Worm (Caenorhabditis elegans) whole organism, late embryonic: ENCODE measurements around the gene F35C11.7.
A peak's percentile ranks its signal among the peaks of the same experiment; 100 is the strongest.

Experiments
- C08G9.2 ChIP-seq: sonication (generic microtip); optimal IDR thresholded peaks from 2 replicates; lab custom pipeline; 2016; ENCODE audit warnings: mild to moderate bottlenecking, missing genetic modification characterization, moderate library complexity, missing compliant biosample characterization
- F13H6.1 ChIP-seq: sonication (generic microtip); optimal IDR thresholded peaks from 2 replicates; lab custom pipeline; 2016; ENCODE audit warnings: missing genetic modification characterization, missing compliant biosample characterization
- K09A11.1 ChIP-seq: sonication (generic microtip); optimal IDR thresholded peaks from 2 replicates; lab custom pipeline; 2017; ENCODE audit warnings: antibody characterized with exemption, mild to moderate bottlenecking, missing genetic modification characterization, missing compliant biosample characterization; ENCODE audit not compliant: insufficient read depth
- T23F11.4 ChIP-seq: fragments of 200-800 bp; sonication (Bioruptor generic); optimal IDR thresholded peaks from 2 replicates; lab custom pipeline; 2018; ENCODE audit warnings: mild to moderate bottlenecking, missing genetic modification characterization, missing compliant biosample characterization
- Y22D7AL.16 ChIP-seq: sonication (generic microtip); optimal IDR thresholded peaks from 2 replicates; lab custom pipeline; 2016; ENCODE audit warnings: missing genetic modification characterization, missing compliant biosample characterization
- ahr-1 ChIP-seq: sonication (generic microtip); optimal IDR thresholded peaks from 2 replicates; lab custom pipeline; 2016; ENCODE audit warnings: missing genetic modification characterization, missing compliant biosample characterization
- ama-1 ChIP-seq: fragments of 150-350 bp; optimal IDR thresholded peaks from 2 replicates; lab custom pipeline; 2014
- ceh-18 ChIP-seq: sonication (generic microtip); optimal IDR thresholded peaks from 2 replicates; lab custom pipeline; 2016; ENCODE audit warnings: missing genetic modification characterization, missing compliant biosample characterization
- ceh-19 ChIP-seq: fragments of 200-800 bp; sonication (Bioruptor generic); optimal IDR thresholded peaks from 2 replicates; lab custom pipeline; 2018; ENCODE audit warnings: mild to moderate bottlenecking, missing genetic modification characterization, missing compliant biosample characterization
- ceh-2 ChIP-seq: sonication (generic microtip); optimal IDR thresholded peaks from 2 replicates; lab custom pipeline; 2016; ENCODE audit warnings: missing genotype, missing genetic modification characterization, missing compliant biosample characterization
- ceh-22 ChIP-seq: sonication (generic microtip); optimal IDR thresholded peaks from 2 replicates; lab custom pipeline; 2017; ENCODE audit warnings: missing biosample characterization, missing genetic modification characterization
- ceh-30 ChIP-seq: fragments of 150-350 bp; optimal IDR thresholded peaks from 2 replicates; lab custom pipeline; 2014; ENCODE audit warnings: missing biosample characterization, missing genetic modification characterization
- ceh-31 ChIP-seq: sonication (generic microtip); optimal IDR thresholded peaks from 2 replicates; lab custom pipeline; 2016; ENCODE audit warnings: missing genetic modification characterization, missing compliant biosample characterization
- ceh-34 ChIP-seq: sonication (generic microtip); optimal IDR thresholded peaks from 2 replicates; lab custom pipeline; 2016; ENCODE audit warnings: mild to moderate bottlenecking, missing genetic modification characterization, missing compliant biosample characterization
- ceh-48 ChIP-seq: sonication (generic microtip); optimal IDR thresholded peaks from 2 replicates; lab custom pipeline; 2016; ENCODE audit warnings: missing genetic modification characterization, inconsistent platforms, missing compliant biosample characterization
- ceh-6 ChIP-seq: fragments of 200-800 bp; sonication (Bioruptor generic); optimal IDR thresholded peaks from 2 replicates; lab custom pipeline; 2018; ENCODE audit warnings: mild to moderate bottlenecking, missing genetic modification characterization, missing compliant biosample characterization
- ceh-9 ChIP-seq: sonication (generic microtip); optimal IDR thresholded peaks from 2 replicates; lab custom pipeline; 2016; ENCODE audit warnings: mild to moderate bottlenecking, missing genetic modification characterization, inconsistent platforms, missing compliant biosample characterization
- che-1 ChIP-seq: sonication (generic microtip); optimal IDR thresholded peaks from 2 replicates; lab custom pipeline; 2016; ENCODE audit warnings: mild to moderate bottlenecking, missing genetic modification characterization, missing compliant biosample characterization
- dve-1 ChIP-seq: sonication (generic microtip); optimal IDR thresholded peaks from 2 replicates; lab custom pipeline; 2017; ENCODE audit warnings: antibody characterized with exemption, mild to moderate bottlenecking, missing genetic modification characterization, missing compliant biosample characterization
- ets-4 ChIP-seq: sonication (generic microtip); optimal IDR thresholded peaks from 2 replicates; lab custom pipeline; 2016; ENCODE audit warnings: missing genetic modification characterization, missing compliant biosample characterization
- fkh-10 ChIP-seq: fragments of 150-350 bp; optimal IDR thresholded peaks from 2 replicates; lab custom pipeline; 2014; ENCODE audit warnings: missing biosample characterization, missing genetic modification reagents, missing genetic modification characterization
- fkh-6 ChIP-seq: sonication (generic microtip); optimal IDR thresholded peaks from 2 replicates; lab custom pipeline; 2016; ENCODE audit warnings: missing genetic modification characterization, missing compliant biosample characterization
- hlh-13 ChIP-seq: fragments of 200-800 bp; sonication (Bioruptor generic); optimal IDR thresholded peaks from 2 replicates; lab custom pipeline; 2018; ENCODE audit warnings: mild to moderate bottlenecking, missing genetic modification characterization, missing compliant biosample characterization
- hlh-30 ChIP-seq: sonication (generic microtip); optimal IDR thresholded peaks from 2 replicates; lab custom pipeline; 2017; ENCODE audit warnings: antibody characterized with exemption, missing genetic modification characterization, missing compliant biosample characterization; ENCODE audit not compliant: insufficient read depth
- hlh-8 ChIP-seq: sonication (generic microtip); optimal IDR thresholded peaks from 2 replicates; lab custom pipeline; 2016; ENCODE audit warnings: missing genotype, missing genetic modification characterization, missing compliant biosample characterization
- madf-2 ChIP-seq: sonication (generic microtip); optimal IDR thresholded peaks from 2 replicates; lab custom pipeline; 2017; ENCODE audit warnings: missing genetic modification characterization, missing compliant biosample characterization
- mec-3 ChIP-seq: sonication (generic microtip); optimal IDR thresholded peaks from 2 replicates; lab custom pipeline; 2016; ENCODE audit warnings: borderline replicate concordance, missing genetic modification characterization, missing compliant biosample characterization
- nfya-1 ChIP-seq: sonication (generic microtip); optimal IDR thresholded peaks from 2 replicates; lab custom pipeline; 2017; ENCODE audit warnings: missing genetic modification characterization, mild to moderate bottlenecking, missing compliant biosample characterization, antibody characterized with exemption, moderate library complexity
- nhr-11 ChIP-seq: fragments of 150-350 bp; optimal IDR thresholded peaks from 2 replicates; lab custom pipeline; 2014; ENCODE audit warnings: missing biosample characterization, missing genetic modification characterization
- nhr-232 ChIP-seq: sonication (generic microtip); optimal IDR thresholded peaks from 2 replicates; lab custom pipeline; 2016; ENCODE audit warnings: missing genetic modification characterization, missing compliant biosample characterization
- odd-2 ChIP-seq: sonication (generic microtip); optimal IDR thresholded peaks from 2 replicates; lab custom pipeline; 2017; ENCODE audit warnings: antibody characterized with exemption, mild to moderate bottlenecking, missing genetic modification characterization, missing compliant biosample characterization
- pax-1 ChIP-seq: fragments of 150-350 bp; optimal IDR thresholded peaks from 2 replicates; lab custom pipeline; 2014; ENCODE audit warnings: missing biosample characterization, missing genetic modification characterization
- pqm-1 ChIP-seq: sonication (generic microtip); optimal IDR thresholded peaks from 2 replicates; lab custom pipeline; 2016; ENCODE audit warnings: missing genetic modification characterization, missing compliant biosample characterization
- pros-1 ChIP-seq: fragments of 150-350 bp; optimal IDR thresholded peaks from 2 replicates; lab custom pipeline; 2014; ENCODE audit warnings: missing biosample characterization, missing genetic modification reagents, missing genetic modification characterization
- ref-2 ChIP-seq: sonication (generic microtip); optimal IDR thresholded peaks from 2 replicates; lab custom pipeline; 2016; ENCODE audit warnings: missing genetic modification characterization, missing compliant biosample characterization
- rnt-1 ChIP-seq: sonication (generic microtip); optimal IDR thresholded peaks from 2 replicates; lab custom pipeline; 2016; ENCODE audit warnings: missing genetic modification characterization, missing compliant biosample characterization
- sox-4 ChIP-seq: sonication (generic microtip); optimal IDR thresholded peaks from 2 replicates; lab custom pipeline; 2017; ENCODE audit warnings: mild to moderate bottlenecking, missing genetic modification characterization, inconsistent platforms, missing compliant biosample characterization
- syd-9 ChIP-seq: sonication (generic microtip); optimal IDR thresholded peaks from 2 replicates; lab custom pipeline; 2016; ENCODE audit warnings: mild to moderate bottlenecking, missing genetic modification characterization, moderate library complexity, missing compliant biosample characterization
- unc-3 ChIP-seq, 2 experiments: fragments of 200-800 bp in 1 of 2; sonication (Bioruptor generic) in 1 of 2; sonication (generic microtip) in 1 of 2; conservative IDR thresholded peaks in 1 of 2; optimal IDR thresholded peaks in 1 of 2; 2 replicates each; pipeline versions ENCODE4 v1.3.6 to Lab custom; 2016 to 2022; ENCODE audit warnings: missing compliant biosample characterization in 2 of 2, missing genetic modification characterization in 2 of 2, missing genetic modification reagents in 1 of 2
- unc-42 ChIP-seq: sonication (generic microtip); optimal IDR thresholded peaks from 2 replicates; lab custom pipeline; 2016; ENCODE audit warnings: missing genotype, missing genetic modification characterization, missing compliant biosample characterization
- unc-55 ChIP-seq: sonication (generic microtip); optimal IDR thresholded peaks from 2 replicates; lab custom pipeline; 2017; ENCODE audit warnings: missing biosample characterization, missing genetic modification reagents, missing genetic modification characterization
- unc-86 ChIP-seq: sonication (generic microtip); optimal IDR thresholded peaks from 2 replicates; lab custom pipeline; 2016; ENCODE audit warnings: missing genetic modification characterization, missing compliant biosample characterization
- ztf-16 ChIP-seq: sonication (generic microtip); optimal IDR thresholded peaks from 2 replicates; lab custom pipeline; 2017; ENCODE audit warnings: missing genetic modification characterization, missing compliant biosample characterization

F35C11.7 gene

DNA sequence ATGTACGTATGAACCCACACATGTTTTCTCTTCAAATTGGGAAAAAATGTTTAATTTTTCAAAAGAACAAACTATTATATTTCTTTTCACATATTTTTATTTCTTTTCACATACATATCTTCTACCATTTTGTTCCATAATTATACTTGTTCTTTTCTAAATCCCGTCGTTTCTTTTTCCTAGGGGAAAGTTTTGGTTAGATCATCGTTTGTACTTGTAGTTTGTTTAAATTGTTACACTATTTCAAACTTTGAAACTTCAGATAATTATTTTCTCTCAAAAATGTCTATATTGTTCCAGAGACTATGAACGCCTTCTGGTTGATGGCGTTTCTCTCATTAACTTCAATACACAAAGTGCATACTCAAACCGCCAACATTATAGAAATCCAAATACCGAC is at the start of gene F35C11.7:
Gene F35C11.7 (plus strand): TSS at position 301 of the 400 bp plus-strand sequence.
- TF ChIP-seq hlh-8 (tag; lab: Kevin White, UChicago) = no peak

DNA sequence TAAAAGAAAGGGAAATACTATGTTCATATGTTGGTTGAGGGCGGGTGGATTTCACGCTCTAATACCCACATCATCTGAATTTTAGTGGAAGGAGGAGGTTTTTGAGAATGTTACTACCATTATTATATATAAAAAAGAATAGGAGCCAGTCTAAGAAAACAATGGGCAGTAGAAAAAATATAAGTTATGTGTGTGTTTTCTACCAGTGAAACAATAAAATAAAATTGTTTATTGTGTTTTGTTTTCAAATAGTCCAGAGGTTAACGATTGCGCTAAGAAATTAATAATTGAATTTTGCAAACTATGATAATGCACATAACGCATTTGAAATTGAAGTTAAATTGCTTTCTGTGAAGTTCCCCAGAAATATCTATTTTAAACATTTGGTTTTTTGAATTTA is 46.6 kb upstream of the F35C11.7 start, which contains the start of gene M110.8:
Gene M110.8 (minus strand): TSS at position 101 of the 400 bp plus-strand sequence.
- TF ChIP-seq ceh-48 (no peak), odd-2 (tag; lab: Kevin White, UChicago) (no peak), pqm-1 (no peak), fkh-10 (no peak), sox-4 (no peak), syd-9 (tag; lab: Kevin White, UChicago) (no peak), ceh-18 (tag; lab: Kevin White, UChicago) (no peak), unc-86 (tag; lab: Kevin White, UChicago) (no peak), fkh-6 (no peak), mec-3 (no peak), dve-1 (no peak), ztf-16 (tag; lab: Kevin White, UChicago) (no peak), ceh-6 (GFP tag; lab: Kevin White, UChicago) (no peak), unc-3 (GFP tag; conservative IDR thresholded peaks at IDR 0.05; lab: Robert Waterston, UW) (no peak), unc-3 (tag; optimal IDR thresholded peaks at IDR 0.05; lab: Kevin White, UChicago) (no peak), hlh-30 (no peak), che-1 (tag; lab: Kevin White, UChicago) (no peak), hlh-8 (tag; lab: Kevin White, UChicago) (no peak), ceh-31 (no peak)
- TF ChIP-seq, all 69 proteins: peak for 0

DNA sequence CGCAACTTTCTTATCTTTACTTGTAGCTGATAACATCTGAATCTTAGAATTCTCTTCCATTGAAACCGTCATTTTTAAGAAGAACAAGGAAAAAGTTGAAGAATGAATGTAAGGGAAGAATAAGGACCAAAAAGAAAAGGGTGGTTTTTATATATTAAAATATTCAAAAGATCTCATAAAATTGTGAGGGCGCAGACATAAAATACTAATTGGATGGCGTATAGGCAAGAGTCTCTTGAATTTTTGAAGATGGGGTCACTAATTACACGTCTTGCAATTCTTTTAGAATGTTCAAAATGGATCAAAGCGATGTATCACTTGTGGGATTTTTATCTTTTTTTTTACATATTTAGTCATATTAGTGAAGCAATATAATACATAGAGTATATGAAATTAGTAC is 43.4 kb upstream of the F35C11.7 start, which contains the start of gene twk-3:
Gene twk-3 (minus strand): TSS at position 101 of the 400 bp plus-strand sequence.
- TF ChIP-seq syd-9 (tag; lab: Kevin White, UChicago) (no peak), nhr-11 (tag; lab: Kevin White, UChicago) (no peak), Y22D7AL.16 (tag; lab: Kevin White, UChicago) (no peak), T23F11.4 (GFP tag; lab: Kevin White, UChicago) (no peak), sox-4 (no peak), pqm-1 (no peak), ahr-1 (tag; lab: Kevin White, UChicago) (no peak), ceh-22 (no peak), nhr-232 (tag; lab: Kevin White, UChicago) (no peak), ceh-34 (tag; lab: Kevin White, UChicago) (no peak), hlh-13 (GFP tag; lab: Kevin White, UChicago) (no peak), unc-3 (GFP tag; conservative IDR thresholded peaks at IDR 0.05; lab: Robert Waterston, UW) (no peak), unc-3 (tag; optimal IDR thresholded peaks at IDR 0.05; lab: Kevin White, UChicago) (no peak), ceh-48 (no peak), ceh-19 (no peak), unc-86 (tag; lab: Kevin White, UChicago) (no peak), fkh-10 (no peak), ceh-18 (tag; lab: Kevin White, UChicago) (no peak), unc-42 (no peak), C08G9.2 (no peak)

DNA sequence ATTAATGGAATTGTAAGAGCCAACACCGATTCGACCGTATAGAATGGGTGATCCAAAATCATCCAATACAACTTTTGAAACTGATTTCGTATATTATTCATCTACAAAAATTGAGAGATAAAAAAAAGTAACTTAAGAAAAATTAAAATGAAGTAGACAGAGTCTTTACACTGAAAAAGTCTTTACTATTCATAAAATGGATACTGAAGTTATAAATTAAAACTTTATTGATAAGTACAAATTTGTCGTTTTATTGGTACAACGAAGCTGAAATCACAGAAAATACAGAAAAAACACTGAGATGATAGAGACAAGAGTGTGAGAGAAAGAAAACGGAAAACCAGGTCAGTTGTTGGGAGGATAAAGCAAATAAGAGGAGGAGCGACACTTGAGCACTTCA is 41.7 kb upstream of the F35C11.7 start, which contains the start of gene M110.10:
Gene M110.10 (minus strand): TSS at position 101 of the 400 bp plus-strand sequence.
- no peak for TF ChIP-seq ceh-30 (tag; lab: Kevin White, UChicago)
- TF ChIP-seq F13H6.1 (tag; lab: Kevin White, UChicago) = no peak
- TF ChIP-seq ceh-9 (tag; lab: Kevin White, UChicago) = no peak
- TF ChIP-seq ceh-19 = no peak
- no peak for TF ChIP-seq ceh-34 (tag; lab: Kevin White, UChicago)
- TF ChIP-seq odd-2 (tag; lab: Kevin White, UChicago) = no peak
- no peak for TF ChIP-seq che-1 (tag; lab: Kevin White, UChicago)

DNA sequence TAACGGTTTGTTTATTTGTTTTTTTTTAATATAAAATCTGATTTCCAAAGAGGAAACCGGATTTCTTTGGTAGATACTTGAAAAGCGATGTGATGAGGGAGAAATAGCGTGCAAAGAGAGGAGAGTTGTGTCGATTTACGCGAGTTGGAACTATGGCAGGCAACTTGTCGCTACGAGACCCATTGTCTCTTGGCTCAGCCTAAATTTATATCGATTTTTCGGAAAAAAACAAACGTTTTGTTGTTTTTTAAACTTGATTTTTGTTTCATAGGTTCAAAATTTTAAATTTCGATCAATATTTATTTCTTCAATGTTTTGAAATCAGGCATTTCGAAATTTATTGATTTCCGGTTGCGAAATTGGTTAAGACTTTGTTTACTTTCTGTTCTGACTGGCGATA is 39.7 kb upstream of the F35C11.7 start, which contains the start of gene M110.3:
Gene M110.3 (minus strand): TSS at position 184 of the 400 bp plus-strand sequence.
- TF ChIP-seq unc-42 = peak; percentile 37
- TF ChIP-seq hlh-30 = no peak
- TF ChIP-seq ceh-34 (tag; lab: Kevin White, UChicago) = peak; percentile 32
- TF ChIP-seq Y22D7AL.16 (tag; lab: Kevin White, UChicago) = no peak
- TF ChIP-seq pax-1 (tag; lab: Kevin White, UChicago) = peak; percentile 9
- no peak for TF ChIP-seq K09A11.1 (tag; lab: Kevin White, UChicago)
- TF ChIP-seq dve-1 = peak; percentile 20
- TF ChIP-seq syd-9 (tag; lab: Kevin White, UChicago) = no peak
- TF ChIP-seq nfya-1 (tag; lab: Kevin White, UChicago) = peak; percentile 20
- no peak for TF ChIP-seq ceh-18 (tag; lab: Kevin White, UChicago)
- no peak for TF ChIP-seq ref-2 (tag; lab: Kevin White, UChicago)
- TF ChIP-seq ceh-48 = peak; percentile 78
- TF ChIP-seq ets-4 (tag; lab: Kevin White, UChicago) = peak; percentile 21
- TF ChIP-seq ceh-2 (tag; lab: Kevin White, UChicago) = no peak
- TF ChIP-seq C08G9.2 = no peak
- TF ChIP-seq ama-1 = no peak
- TF ChIP-seq sox-4 = no peak
- TF ChIP-seq rnt-1 (tag; lab: Kevin White, UChicago) = no peak
- no peak for TF ChIP-seq pros-1 (tag; lab: Kevin White, UChicago)
- TF ChIP-seq unc-55 (GFP tag; lab: Kevin White, UChicago) = peak; percentile 20
- TF ChIP-seq nhr-232 (tag; lab: Kevin White, UChicago) = no peak
- no peak for TF ChIP-seq madf-2
